Worm (Caenorhabditis elegans) whole organism, L4 larva: Measurements from ENCODE around the gene W05H7.1.

Experiments
- F37D6.2 ChIP-seq: sonication (generic microtip); optimal IDR thresholded peaks from 2 replicates; lab custom pipeline; 2016; ENCODE audit warnings: mild to moderate bottlenecking, missing genetic modification characterization, missing compliant biosample characterization
- ama-1 ChIP-seq: fragments of 150-350 bp; optimal IDR thresholded peaks from 2 replicates; lab custom pipeline; 2014; ENCODE audit warnings: inconsistent platforms, mixed read lengths
- daf-19 ChIP-seq: fragments of 200-800 bp; sonication (Bioruptor generic); conservative IDR thresholded peaks from 2 replicates; pipeline ENCODE4 v1.3.6; 2022; ENCODE audit warnings: missing genetic modification characterization, missing compliant biosample characterization
- lin-15B ChIP-seq: fragments of 150-350 bp; sonication (generic microtip); optimal IDR thresholded peaks from 3 replicates; lab custom pipeline; 2014; ENCODE audit warnings: missing biosample characterization, missing genetic modification characterization
- nhr-76 ChIP-seq: fragments of 150-350 bp; optimal IDR thresholded peaks from 2 replicates; lab custom pipeline; 2014; ENCODE audit warnings: missing biosample characterization, missing genetic modification characterization
- pha-4 ChIP-seq, 2 experiments: fragments of 150-350 bp in 1 of 2; fragments of 200-800 bp in 1 of 2; sonication (Bioruptor generic) in 1 of 2; IDR thresholded peaks in 1 of 2; optimal IDR thresholded peaks in 1 of 2; 2 replicates each; pipeline versions ENCODE4 v1.3.6 to Lab custom; 2014 to 2022; ENCODE audit warnings: missing genetic modification characterization in 2 of 2, missing genetic modification reagents in 2 of 2, missing biosample characterization in 1 of 2, missing compliant biosample characterization in 1 of 2
- pqm-1 ChIP-seq: sonication (generic microtip); optimal IDR thresholded peaks from 2 replicates; lab custom pipeline; 2017; ENCODE audit warnings: missing biosample characterization, missing genetic modification characterization
- ztf-11 ChIP-seq: fragments of 150-350 bp; optimal IDR thresholded peaks from 2 replicates; lab custom pipeline; 2014; ENCODE audit warnings: missing biosample characterization, missing genetic modification characterization

DNA sequence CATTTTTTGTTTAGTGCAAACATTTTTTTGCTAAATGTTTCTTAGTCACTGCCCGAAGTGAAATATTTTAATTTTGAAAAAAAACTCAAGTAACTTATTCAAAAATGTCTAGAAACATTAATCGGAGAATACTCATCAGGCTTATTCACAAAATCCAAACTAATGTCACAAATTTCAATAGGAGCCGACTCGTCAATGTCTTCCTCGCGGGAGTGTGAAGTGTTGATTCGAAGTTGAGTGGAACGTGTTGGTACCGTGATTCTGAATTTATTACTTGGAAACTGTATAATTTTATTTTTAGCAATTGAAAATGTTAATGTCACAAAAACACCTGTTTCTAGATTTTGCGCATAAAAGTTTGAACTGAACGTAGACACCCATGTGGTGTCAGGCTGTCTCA is 39.0 kb downstream of the W05H7.1 start:
- TF ChIP-seq nhr-76 (tag; lab: Kevin White, UChicago) (no peak), lin-15B (tag; lab: Kevin White, UChicago) (no peak), ama-1 (lab: Kevin White, UChicago) (no peak), F37D6.2 (tag; lab: Kevin White, UChicago) (no peak), ztf-11 (tag; lab: Kevin White, UChicago) (no peak), daf-19 (no peak), pqm-1 (tag; lab: Kevin White, UChicago) (no peak), pha-4 (GFP tag; IDR thresholded peaks at IDR 0.05; lab: Robert Waterston, UW) (no peak), pha-4 (tag; optimal IDR thresholded peaks at IDR 0.05; lab: Kevin White, UChicago) (no peak)
